Fruit fly (Drosophila melanogaster): ENCODE measurements around the gene Cds.

The Cds gene

DNA sequence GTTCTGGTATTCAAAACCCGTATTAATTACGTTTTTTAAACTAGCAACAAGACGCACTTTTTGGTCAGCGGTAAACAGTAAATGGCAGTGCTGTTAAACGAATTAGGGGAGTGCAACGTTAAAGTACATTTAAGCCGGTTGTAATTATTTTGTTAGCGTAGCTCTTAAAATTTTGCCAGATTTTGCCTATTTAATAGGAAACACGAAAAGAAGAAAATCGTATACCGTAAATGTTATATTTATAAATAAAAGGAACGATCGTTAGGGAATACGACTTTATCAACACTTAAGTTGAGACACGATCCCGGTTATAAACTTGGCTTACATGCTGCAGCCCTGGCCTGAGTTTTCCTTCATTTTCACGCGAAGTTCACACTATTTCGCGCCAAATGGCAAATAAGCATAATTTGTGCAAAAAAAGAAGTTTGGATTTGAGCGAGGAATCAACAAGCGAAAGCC is 9.9 kb downstream of the Cds start, which contains the start of the genes Setx and mus301 (continued):
- TF ChIP-seq Dp (GFP tag; optimal IDR thresholded peaks at IDR 0.05) (peak; percentile 85), CG8290 (GFP tag; optimal IDR thresholded peaks at IDR 0.05) (peak; percentile 83), CG8290 (tag; optimal IDR thresholded peaks at IDR 0.05) (no peak), so (GFP tag; IDR thresholded peaks at IDR 0.05) (no peak; the same call in 2 of the 3 replicates), slbo (GFP tag; IDR thresholded peaks at IDR 0.05) (peak; percentile 90), chm (GFP tag; IDR thresholded peaks at IDR 0.05) (no peak), CG7987 (GFP tag; optimal IDR thresholded peaks at IDR 0.05) (peak; percentile 61), CG3838 (GFP tag; optimal IDR thresholded peaks at IDR 0.05) (peak; percentile 62), Bdp1 (GFP tag; optimal IDR thresholded peaks at IDR 0.05) (peak; percentile 80), BtbVII (GFP tag; optimal IDR thresholded peaks at IDR 0.05) (no peak), tna (GFP tag; IDR thresholded peaks at IDR 0.05; ENCODE audit: partially characterized antibody) (no peak), CG31388 (GFP tag; optimal IDR thresholded peaks at IDR 0.05) (peak; percentile 55), zen (tag; optimal IDR thresholded peaks at IDR 0.05) (peak; percentile 88), sug (tag; optimal IDR thresholded peaks at IDR 0.05) (peak; percentile 82), CG9797 (GFP tag; optimal IDR thresholded peaks at IDR 0.05) (peak; percentile 76), Bgb (GFP tag; IDR thresholded peaks at IDR 0.05; ENCODE audit: partially characterized antibody) (no peak), zf30C (GFP tag; optimal IDR thresholded peaks at IDR 0.05) (no peak), Blimp-1 (GFP tag; optimal IDR thresholded peaks at IDR 0.05) (no peak), gem (tag; optimal IDR thresholded peaks at IDR 0.05) (peak; percentile 83), gt (GFP tag; IDR thresholded peaks at IDR 0.05) (no peak), sisA (GFP tag; IDR thresholded peaks at IDR 0.05) (peak; percentile 78), Abd-B (GFP tag; optimal IDR thresholded peaks at IDR 0.05) (peak; percentile 89), CG13894 (tag; optimal IDR thresholded peaks at IDR 0.05) (no peak), al (GFP tag; IDR thresholded peaks at IDR 0.05) (peak; percentile 60), Jarid2 (GFP tag; optimal IDR thresholded peaks at IDR 0.05) (no peak), CG15073 (GFP tag; optimal IDR thresholded peaks at IDR 0.05) (peak; percentile 20), pum (GFP tag; optimal IDR thresholded peaks at IDR 0.05) (peak; percentile 81), Xrp1 (GFP tag; IDR thresholded peaks at IDR 0.05) (peak; percentile 79), Lim3 (GFP tag; IDR thresholded peaks at IDR 0.05) (no peak), CG4404 (GFP tag; IDR thresholded peaks at IDR 0.05) (peak; percentile 75), CG15011 (GFP tag; optimal IDR thresholded peaks at IDR 0.05) (no peak), org-1 (GFP tag; optimal IDR thresholded peaks at IDR 0.05) (peak; percentile 5), lov (optimal IDR thresholded peaks at IDR 0.05) (no peak), lov (GFP tag; IDR thresholded peaks at IDR 0.05) (no peak), croc (GFP tag; conservative IDR thresholded peaks at IDR 0.05) (peak; percentile 37; the same call in 2 of the 3 replicates), HHEX (GFP tag; optimal IDR thresholded peaks at IDR 0.05) (peak; percentile 69), CG33213 (GFP tag; optimal IDR thresholded peaks at IDR 0.05) (peak; percentile 90), Antp (GFP tag; optimal IDR thresholded peaks at IDR 0.05) (peak; percentile 77), CG12299 (tag; optimal IDR thresholded peaks at IDR 0.05) (peak; percentile 36), toy (GFP tag; IDR thresholded peaks at IDR 0.05) (no peak), her (GFP tag; optimal IDR thresholded peaks at IDR 0.05) (peak; percentile 36), CG34224 (GFP tag; IDR thresholded peaks at IDR 0.05; ENCODE audit: partially characterized antibody) (no peak), odd (GFP tag; optimal IDR thresholded peaks at IDR 0.05) (no peak), Adf1 (GFP tag; IDR thresholded peaks at IDR 0.05) (peak; percentile 41), Bteb2 (GFP tag; optimal IDR thresholded peaks at IDR 0.05) (peak; percentile 89), Nf-YB (GFP tag; optimal IDR thresholded peaks at IDR 0.05) (peak; percentile 30), CG30403 (GFP tag; optimal IDR thresholded peaks at IDR 0.05) (peak; percentile 91), CG42726 (GFP tag; IDR thresholded peaks at IDR 0.05; ENCODE audit: partially characterized antibody) (no peak), CG6689 (GFP tag; IDR thresholded peaks at IDR 0.05) (peak; percentile 58; the same call in 1 of the 2 replicates), chif (GFP tag; optimal IDR thresholded peaks at IDR 0.05) (peak; percentile 61 to 86), CG13624 (GFP tag; optimal IDR thresholded peaks at IDR 0.05) (peak; percentile 91), CG1233 (GFP tag; optimal IDR thresholded peaks at IDR 0.05) (peak; percentile 49)
